Worm (Caenorhabditis elegans): Measurements from ENCODE around the gene nas-28.

nas-28 gene

DNA sequence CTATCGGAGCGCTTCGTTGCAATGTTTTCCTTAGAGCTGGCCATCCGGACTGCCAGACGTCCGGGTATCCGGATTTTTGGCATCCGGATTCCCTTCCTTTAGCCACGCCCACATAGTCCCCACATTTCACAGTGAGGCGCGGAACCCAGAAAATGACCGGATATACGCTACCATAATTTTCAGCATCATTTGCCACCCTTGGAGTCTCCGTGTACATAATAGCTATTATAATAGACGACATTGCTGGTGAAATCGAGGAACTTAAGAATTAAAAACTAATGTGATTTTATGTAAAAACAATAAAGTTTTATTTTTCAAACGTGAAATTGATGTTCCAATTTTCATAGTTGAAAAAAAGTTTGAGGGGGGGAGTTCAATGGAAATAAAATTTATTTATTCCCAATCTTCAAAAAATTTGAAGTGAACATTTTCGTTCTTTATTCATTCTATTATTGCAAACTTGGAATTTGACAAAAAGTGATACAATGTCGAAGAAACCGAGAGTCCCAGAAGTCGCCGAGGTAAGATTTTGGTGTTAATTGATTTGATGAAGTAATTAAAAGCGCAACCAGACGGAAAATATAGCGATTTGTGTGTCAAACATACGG lies 27.3 kb upstream of the nas-28 start:
- TF ChIP-seq ama-1 (optimal IDR thresholded peaks at IDR 0.05) (no peak), scrt-1 (GFP tag; IDR thresholded peaks at IDR 0.05) (no peak)

- TF ChIP-seq F13C5.2 (tag; optimal IDR thresholded peaks at IDR 0.05) (no peak), sea-1 (GFP tag; conservative IDR thresholded peaks at IDR 0.05) (no peak), tbx-37 (GFP tag; conservative IDR thresholded peaks at IDR 0.05) (no peak), scrt-1 (GFP tag; IDR thresholded peaks at IDR 0.05) (no peak), B0310.2 (tag; optimal IDR thresholded peaks at IDR 0.05) (no peak), tbx-11 (GFP tag; IDR thresholded peaks at IDR 0.05) (no peak), pes-1 (GFP tag; IDR thresholded peaks at IDR 0.05) (no peak), hnd-1 (tag; optimal IDR thresholded peaks at IDR 0.05) (no peak), hmbx-1 (tag; optimal IDR thresholded peaks at IDR 0.05) (no peak), ceh-13 (GFP tag; optimal IDR thresholded peaks at IDR 0.05) (no peak), ets-7 (tag; optimal IDR thresholded peaks at IDR 0.05) (no peak), tra-4 (tag; optimal IDR thresholded peaks at IDR 0.05) (no peak), aly-1 (tag; optimal IDR thresholded peaks at IDR 0.05) (no peak), hmg-4 (GFP tag; optimal IDR thresholded peaks at IDR 0.05) (no peak), flt-1 (GFP tag; IDR thresholded peaks at IDR 0.05) (no peak), ama-1 (optimal IDR thresholded peaks at IDR 0.05) (no peak), ceh-36 (tag; optimal IDR thresholded peaks at IDR 0.05) (no peak)
Measured at ce11 chrIII:6208984-6209383, 26.0 kb upstream of the nas-28 start, which contains the start of gene C23G10.1. Gene C23G10.1 (plus strand): TSS chrIII:6209284.

DNA sequence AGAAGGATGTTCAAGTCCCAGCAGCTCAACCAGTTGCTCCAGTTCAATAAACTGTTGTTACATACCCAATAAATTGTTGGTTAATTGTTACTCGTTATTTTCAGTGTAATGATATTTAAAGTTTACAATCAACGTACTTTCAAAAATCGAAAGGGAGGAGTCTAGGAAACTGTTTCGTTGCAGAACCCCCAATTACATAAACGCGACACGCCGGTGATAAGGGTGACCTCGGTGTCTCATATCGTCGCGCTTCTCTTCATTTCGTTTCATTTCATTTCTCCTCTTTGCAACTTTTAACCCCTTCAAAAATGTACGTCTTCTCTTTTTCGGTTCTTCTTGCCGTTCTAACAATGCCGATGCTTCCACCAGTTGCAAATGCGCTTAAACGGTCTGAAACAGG lies 24.9 kb upstream of the nas-28 start, which contains the start of gene C23G10.2:
Gene C23G10.2, plus strand, starts transcription at position 184 of the 400 bp plus-strand sequence.
- TF ChIP-seq aly-1 (tag; optimal IDR thresholded peaks at IDR 0.05) (no peak), ama-1 (optimal IDR thresholded peaks at IDR 0.05) (no peak), ets-7 (tag; optimal IDR thresholded peaks at IDR 0.05) (no peak), hnd-1 (tag; optimal IDR thresholded peaks at IDR 0.05) (no peak), ceh-36 (tag; optimal IDR thresholded peaks at IDR 0.05) (no peak), sea-1 (GFP tag; conservative IDR thresholded peaks at IDR 0.05) (no peak), B0310.2 (tag; optimal IDR thresholded peaks at IDR 0.05) (no peak), scrt-1 (GFP tag; IDR thresholded peaks at IDR 0.05) (no peak), flt-1 (GFP tag; IDR thresholded peaks at IDR 0.05) (no peak), F13C5.2 (tag; optimal IDR thresholded peaks at IDR 0.05) (no peak), tbx-11 (GFP tag; IDR thresholded peaks at IDR 0.05) (no peak), hmg-4 (GFP tag; optimal IDR thresholded peaks at IDR 0.05) (no peak), hmbx-1 (tag; optimal IDR thresholded peaks at IDR 0.05) (no peak), ceh-13 (GFP tag; optimal IDR thresholded peaks at IDR 0.05) (no peak), tra-4 (tag; optimal IDR thresholded peaks at IDR 0.05) (no peak), pes-1 (GFP tag; IDR thresholded peaks at IDR 0.05) (no peak)

DNA sequence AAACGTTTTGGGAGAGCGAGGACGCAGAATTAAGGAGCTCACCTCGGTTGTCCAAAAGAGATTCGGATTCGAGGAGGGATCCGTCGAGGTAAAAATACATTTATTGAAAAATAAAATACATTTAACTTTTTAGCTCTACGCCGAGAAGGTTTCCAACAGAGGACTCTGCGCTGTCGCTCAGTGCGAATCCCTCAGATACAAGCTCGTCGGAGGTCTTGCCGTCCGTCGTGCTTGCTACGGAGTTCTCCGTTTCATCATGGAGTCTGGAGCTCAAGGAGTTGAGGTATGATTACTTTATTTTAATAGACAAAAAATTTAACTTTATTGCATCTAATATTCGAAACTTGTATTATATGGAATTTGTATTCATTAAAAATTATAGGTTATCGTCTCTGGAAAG lies 24.0 kb upstream of the nas-28 start:
- TF ChIP-seq sea-1 (GFP tag; conservative IDR thresholded peaks at IDR 0.05) (no peak), ceh-36 (tag; optimal IDR thresholded peaks at IDR 0.05) (no peak), ama-1 (optimal IDR thresholded peaks at IDR 0.05) (no peak), aly-1 (tag; optimal IDR thresholded peaks at IDR 0.05) (no peak), B0310.2 (tag; optimal IDR thresholded peaks at IDR 0.05) (no peak), hnd-1 (tag; optimal IDR thresholded peaks at IDR 0.05) (no peak), scrt-1 (GFP tag; IDR thresholded peaks at IDR 0.05) (no peak), hmg-4 (GFP tag; optimal IDR thresholded peaks at IDR 0.05) (no peak), flt-1 (GFP tag; IDR thresholded peaks at IDR 0.05) (no peak), tbx-11 (GFP tag; IDR thresholded peaks at IDR 0.05) (no peak), tbx-37 (GFP tag; conservative IDR thresholded peaks at IDR 0.05) (no peak), tra-4 (tag; optimal IDR thresholded peaks at IDR 0.05) (no peak), pes-1 (GFP tag; IDR thresholded peaks at IDR 0.05) (no peak), F13C5.2 (tag; optimal IDR thresholded peaks at IDR 0.05) (no peak), ets-7 (tag; optimal IDR thresholded peaks at IDR 0.05) (no peak), ceh-13 (GFP tag; optimal IDR thresholded peaks at IDR 0.05) (no peak), hmbx-1 (tag; optimal IDR thresholded peaks at IDR 0.05) (no peak)

ce11 chrIII:6206161-6206853 lies 23.3 kb upstream of the nas-28 start, which contains the start of the genes sna-3 and rps-3:
Gene sna-3 (minus strand): TSS chrIII:6206211.
Gene rps-3 (plus strand): TSS chrIII:6206803.
- TF ChIP-seq ceh-36 (tag; optimal IDR thresholded peaks at IDR 0.05) (no peak), aly-1 (tag; optimal IDR thresholded peaks at IDR 0.05) (no peak), ama-1 (optimal IDR thresholded peaks at IDR 0.05) (no peak), ceh-13 (GFP tag; optimal IDR thresholded peaks at IDR 0.05) (no peak), F13C5.2 (tag; optimal IDR thresholded peaks at IDR 0.05) (peak; percentile 10)

DNA sequence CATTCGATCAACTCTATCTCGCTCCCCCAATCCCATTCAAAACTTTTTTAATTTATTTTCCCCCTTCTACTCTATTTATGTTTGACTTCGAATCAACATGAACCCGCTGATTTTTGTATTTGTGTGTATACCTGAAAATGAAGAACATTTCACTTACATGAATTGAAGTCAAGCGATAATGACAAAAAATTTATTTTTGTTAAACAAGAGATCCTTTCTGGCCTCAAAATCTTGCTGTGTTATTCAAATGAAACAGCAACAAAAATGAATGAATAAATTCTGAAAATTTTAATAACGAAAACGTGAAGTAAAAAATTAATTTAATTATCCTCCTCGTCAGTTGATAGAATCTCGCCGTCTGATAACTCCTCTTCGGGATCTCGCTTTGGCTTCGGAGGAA lies 19.4 kb upstream of the nas-28 start:
- TF ChIP-seq tbx-37 (GFP tag; conservative IDR thresholded peaks at IDR 0.05) (no peak), B0310.2 (tag; optimal IDR thresholded peaks at IDR 0.05) (no peak), F13C5.2 (tag; optimal IDR thresholded peaks at IDR 0.05) (no peak), hmbx-1 (tag; optimal IDR thresholded peaks at IDR 0.05) (no peak), tbx-11 (GFP tag; IDR thresholded peaks at IDR 0.05) (no peak), hmg-4 (GFP tag; optimal IDR thresholded peaks at IDR 0.05) (no peak), aly-1 (tag; optimal IDR thresholded peaks at IDR 0.05) (no peak), hnd-1 (tag; optimal IDR thresholded peaks at IDR 0.05) (no peak), ceh-13 (GFP tag; optimal IDR thresholded peaks at IDR 0.05) (no peak)

DNA sequence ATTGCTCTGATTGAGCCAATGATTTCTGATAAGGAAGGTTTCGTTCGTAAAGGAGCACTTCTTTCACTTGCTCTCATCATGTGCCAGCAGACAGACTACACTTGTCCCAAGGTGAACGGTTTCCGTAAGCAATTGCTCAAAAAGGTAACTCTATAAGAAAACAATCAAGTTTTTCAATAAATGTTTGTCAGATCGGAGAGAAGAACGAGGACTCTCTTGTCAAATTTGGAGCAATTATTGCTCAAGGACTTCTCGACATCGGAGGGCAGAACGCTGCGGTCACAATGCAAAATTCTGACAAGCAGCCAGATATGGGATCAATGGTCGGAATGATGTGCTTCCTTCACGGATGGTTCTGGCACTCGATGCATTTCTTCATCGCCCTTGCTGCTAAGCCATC lies 18.3 kb upstream of the nas-28 start:
- TF ChIP-seq tbx-37 (GFP tag; conservative IDR thresholded peaks at IDR 0.05) (no peak), ets-7 (tag; optimal IDR thresholded peaks at IDR 0.05) (no peak), ceh-36 (tag; optimal IDR thresholded peaks at IDR 0.05) (no peak), aly-1 (tag; optimal IDR thresholded peaks at IDR 0.05) (no peak), sea-1 (GFP tag; conservative IDR thresholded peaks at IDR 0.05) (no peak), pes-1 (GFP tag; IDR thresholded peaks at IDR 0.05) (no peak), hnd-1 (tag; optimal IDR thresholded peaks at IDR 0.05) (no peak), flt-1 (GFP tag; IDR thresholded peaks at IDR 0.05) (no peak), F13C5.2 (tag; optimal IDR thresholded peaks at IDR 0.05) (no peak), B0310.2 (tag; optimal IDR thresholded peaks at IDR 0.05) (no peak), scrt-1 (GFP tag; IDR thresholded peaks at IDR 0.05) (no peak), hmg-4 (GFP tag; optimal IDR thresholded peaks at IDR 0.05) (no peak), ceh-13 (GFP tag; optimal IDR thresholded peaks at IDR 0.05) (no peak), tra-4 (tag; optimal IDR thresholded peaks at IDR 0.05) (no peak), ama-1 (optimal IDR thresholded peaks at IDR 0.05) (no peak), hmbx-1 (tag; optimal IDR thresholded peaks at IDR 0.05) (no peak), tbx-11 (GFP tag; IDR thresholded peaks at IDR 0.05) (no peak)
